Worm (Caenorhabditis elegans) whole organism, L3 larva: Measurements from ENCODE around the gene C07H4.1.
A peak's percentile ranks its signal among the peaks of the same experiment; 100 is the strongest.

Experiments
- elt-1 ChIP-seq: fragments of 150-350 bp; optimal IDR thresholded peaks from 2 replicates; lab custom pipeline; 2014; ENCODE audit warnings: missing biosample characterization, missing genetic modification characterization
- mdl-1 ChIP-seq: fragments of 150-350 bp; optimal IDR thresholded peaks from 2 replicates; lab custom pipeline; 2014; ENCODE audit warnings: missing biosample characterization, missing genetic modification characterization
- nhr-11 ChIP-seq: fragments of 150-350 bp; optimal IDR thresholded peaks from 2 replicates; lab custom pipeline; 2014; ENCODE audit warnings: missing biosample characterization, missing genetic modification characterization
- nhr-76 ChIP-seq: fragments of 150-350 bp; sonication (generic microtip); optimal IDR thresholded peaks from 5 replicates; lab custom pipeline; 2014; ENCODE audit warnings: missing biosample characterization, missing genetic modification characterization
- nhr-77 ChIP-seq: fragments of 150-350 bp; optimal IDR thresholded peaks from 2 replicates; lab custom pipeline; 2014; ENCODE audit warnings: missing biosample characterization, missing genetic modification characterization
- pha-4 ChIP-seq: fragments of 150-350 bp; optimal IDR thresholded peaks from 2 replicates; lab custom pipeline; 2014; ENCODE audit warnings: missing biosample characterization, missing genetic modification reagents, missing genetic modification characterization
- sea-2 ChIP-seq: fragments of 150-350 bp; sonication (generic microtip); optimal IDR thresholded peaks from 4 replicates; lab custom pipeline; 2014; ENCODE audit warnings: missing biosample characterization, missing genetic modification reagents, missing genetic modification characterization
- zag-1 ChIP-seq: fragments of 150-350 bp; optimal IDR thresholded peaks from 2 replicates; lab custom pipeline; 2014; ENCODE audit warnings: missing biosample characterization, missing genetic modification characterization

ce11 chrII:9116404-9116803 is 22.9 kb upstream of the C07H4.1 start:
- TF ChIP-seq nhr-77 (tag; lab: Kevin White, UChicago) (no peak), nhr-11 (tag; lab: Kevin White, UChicago) (no peak), zag-1 (tag; lab: Kevin White, UChicago) (no peak), elt-1 (tag; lab: Kevin White, UChicago) (no peak), sea-2 (no peak), pha-4 (tag; lab: Kevin White, UChicago) (peak; percentile 20), nhr-76 (tag; lab: Kevin White, UChicago) (no peak), mdl-1 (tag; lab: Kevin White, UChicago) (no peak)
